Fruit fly (Drosophila melanogaster): ENCODE results near the gene CG34345.

Gene CG34345

DNA sequence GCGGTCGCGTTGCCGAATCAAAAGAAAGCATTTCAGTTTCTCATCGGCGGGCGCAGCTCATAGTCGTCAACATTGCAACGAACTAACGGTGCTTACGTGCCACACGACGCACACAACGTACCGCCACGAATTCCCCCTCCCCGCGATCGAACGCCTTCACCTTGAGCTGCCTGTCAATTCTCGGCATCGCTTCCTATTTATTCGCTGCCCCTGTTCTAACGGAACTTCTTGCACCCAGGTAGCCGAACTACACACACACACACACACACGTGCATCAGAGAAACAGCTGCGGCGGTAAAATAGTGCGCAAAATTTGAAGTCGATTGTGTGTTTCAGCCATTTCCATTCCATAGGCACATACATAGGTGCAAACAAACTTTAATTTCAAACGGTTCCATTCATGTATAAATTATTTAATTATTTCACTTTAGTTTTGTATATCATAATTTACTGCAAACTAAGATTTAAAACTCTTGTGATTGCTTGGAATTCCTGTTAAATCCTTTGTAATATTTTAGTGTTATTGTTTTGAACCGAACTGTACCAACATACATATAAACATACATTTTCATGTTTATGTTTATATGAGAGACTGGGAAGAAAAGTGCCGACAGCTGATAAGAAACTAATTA lies 11.4 kb upstream of the CG34345 start:
- TF ChIP-seq Hr96 (GFP tag; optimal IDR thresholded peaks at IDR 0.05) = no peak
- TF ChIP-seq ovo (GFP tag; optimal IDR thresholded peaks at IDR 0.05) = peak; percentile 80
- TF ChIP-seq cic (GFP tag; optimal IDR thresholded peaks at IDR 0.05) = no peak

- TF ChIP-seq CG14711 (tag; optimal IDR thresholded peaks at IDR 0.05) (peak; percentile 100), CG7101 (tag; optimal IDR thresholded peaks at IDR 0.05) (peak; percentile 100), CG5204 (GFP tag; optimal IDR thresholded peaks at IDR 0.05) (peak; percentile 100), pad (GFP tag; optimal IDR thresholded peaks at IDR 0.05) (peak; percentile 98), toe (GFP tag; optimal IDR thresholded peaks at IDR 0.05) (peak; percentile 100), CG7045 (GFP tag; optimal IDR thresholded peaks at IDR 0.05) (peak; percentile 100), Crg-1 (GFP tag; optimal IDR thresholded peaks at IDR 0.05) (peak; percentile 100), Clk (GFP tag; optimal IDR thresholded peaks at IDR 0.05) (peak; percentile 100), cnc (optimal IDR thresholded peaks at IDR 0.05) (peak in 1 of 2 experiments; percentile 42), CG1620 (GFP tag; optimal IDR thresholded peaks at IDR 0.05) (peak; percentile 100), CG11617 (GFP tag; optimal IDR thresholded peaks at IDR 0.05) (peak; percentile 100), bab1 (GFP tag; optimal IDR thresholded peaks at IDR 0.05) (peak; percentile 100), CG33017 (tag; optimal IDR thresholded peaks at IDR 0.05) (peak; percentile 100), CG12768 (GFP tag; optimal IDR thresholded peaks at IDR 0.05) (peak; percentile 100), cic (GFP tag; optimal IDR thresholded peaks at IDR 0.05) (peak; percentile 100), Mnt (GFP tag; optimal IDR thresholded peaks at IDR 0.05) (peak; percentile 100), tj (GFP tag; optimal IDR thresholded peaks at IDR 0.05) (peak; percentile 100), Hr96 (GFP tag; optimal IDR thresholded peaks at IDR 0.05) (peak; percentile 100), kay (GFP tag; ENCODE audit: borderline replicate concordance) (peak; percentile 100), ovo (GFP tag; optimal IDR thresholded peaks at IDR 0.05) (peak; percentile 100)
Measured at dm6 chr2L:6612477-6613004, 10.4 kb upstream of the CG34345 start.

- no peak for TF ChIP-seq CG7045 (GFP tag; optimal IDR thresholded peaks at IDR 0.05)
- no peak for TF ChIP-seq CG1620 (GFP tag; optimal IDR thresholded peaks at IDR 0.05)
- TF ChIP-seq toe (GFP tag; optimal IDR thresholded peaks at IDR 0.05) = no peak
- no peak for TF ChIP-seq Clk (GFP tag; optimal IDR thresholded peaks at IDR 0.05)
- TF ChIP-seq ovo (GFP tag; optimal IDR thresholded peaks at IDR 0.05) = no peak
Measured at dm6 chr2L:6613156-6613555, 9.8 kb upstream of the CG34345 start.

dm6 chr2L:6614229-6614935 lies 8.5 kb upstream of the CG34345 start:
- TF ChIP-seq CG7045 (GFP tag; optimal IDR thresholded peaks at IDR 0.05) (no peak), cic (GFP tag; optimal IDR thresholded peaks at IDR 0.05) (peak; percentile 55), CG11617 (GFP tag; optimal IDR thresholded peaks at IDR 0.05) (no peak), CG14711 (tag; optimal IDR thresholded peaks at IDR 0.05) (no peak), pad (GFP tag; optimal IDR thresholded peaks at IDR 0.05) (no peak), cnc (optimal IDR thresholded peaks at IDR 0.05) (no peak), CG12768 (GFP tag; optimal IDR thresholded peaks at IDR 0.05) (peak; percentile 32), CG5204 (GFP tag; optimal IDR thresholded peaks at IDR 0.05) (no peak), tj (GFP tag; optimal IDR thresholded peaks at IDR 0.05) (peak; percentile 89), bab1 (GFP tag; optimal IDR thresholded peaks at IDR 0.05) (no peak), Mnt (GFP tag; optimal IDR thresholded peaks at IDR 0.05) (peak; percentile 71), CG33017 (tag; optimal IDR thresholded peaks at IDR 0.05) (no peak), Hr96 (GFP tag; optimal IDR thresholded peaks at IDR 0.05) (no peak), toe (GFP tag; optimal IDR thresholded peaks at IDR 0.05) (no peak), kay (GFP tag; ENCODE audit: borderline replicate concordance) (peak; percentile 81), ovo (GFP tag; optimal IDR thresholded peaks at IDR 0.05) (no peak)

DNA sequence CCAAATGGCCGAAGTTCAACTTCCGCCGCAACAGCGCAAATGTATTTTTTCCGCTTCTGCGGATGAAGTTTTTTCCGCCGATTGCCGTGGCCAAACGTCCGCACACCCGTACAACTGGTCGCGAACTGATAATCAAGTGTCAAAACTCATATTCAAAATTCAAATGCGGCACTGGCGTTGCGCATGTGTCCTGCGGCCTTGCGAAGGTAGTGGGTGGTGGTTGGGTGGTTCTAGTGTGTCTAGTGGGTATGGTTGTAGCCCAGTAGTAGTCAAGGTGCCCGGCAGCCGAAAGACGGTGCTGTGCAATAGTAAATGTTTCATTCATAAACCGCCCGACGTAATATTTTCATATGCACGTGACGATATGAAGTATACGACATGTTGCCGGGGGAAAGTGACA lies 1.3 kb upstream of the CG34345 start, which contains the start of gene DIP-iota:
DIP-iota (minus strand) TSS at position 101 of the 400 bp plus-strand sequence.
- no peak for TF ChIP-seq CG14711 (tag; optimal IDR thresholded peaks at IDR 0.05)

- no peak for TF ChIP-seq CG1620 (GFP tag; optimal IDR thresholded peaks at IDR 0.05)
- TF ChIP-seq cnc (optimal IDR thresholded peaks at IDR 0.05) = no peak
- no peak for TF ChIP-seq cic (GFP tag; optimal IDR thresholded peaks at IDR 0.05)
- no peak for TF ChIP-seq bab1 (GFP tag; optimal IDR thresholded peaks at IDR 0.05)
- peak; percentile 99 for TF ChIP-seq tj (GFP tag; optimal IDR thresholded peaks at IDR 0.05)
Measured at dm6 chr2L:6622031-6622430, 881 bp upstream of the CG34345 start.

dm6 chr2L:6632307-6632706 lies 9.4 kb downstream of the CG34345 start, which contains the start of gene Oatp26F:
TSS of gene Oatp26F (minus strand) at chr2L:6632407.
- TF ChIP-seq Crg-1 (GFP tag; optimal IDR thresholded peaks at IDR 0.05) = no peak
- TF ChIP-seq pad (GFP tag; optimal IDR thresholded peaks at IDR 0.05) = no peak
- no peak for TF ChIP-seq Mnt (GFP tag; optimal IDR thresholded peaks at IDR 0.05)
- no peak for TF ChIP-seq CG11617 (GFP tag; optimal IDR thresholded peaks at IDR 0.05)
- no peak for TF ChIP-seq bab1 (GFP tag; optimal IDR thresholded peaks at IDR 0.05)
- no peak for TF ChIP-seq CG33017 (tag; optimal IDR thresholded peaks at IDR 0.05)
- TF ChIP-seq kay (GFP tag; ENCODE audit: borderline replicate concordance) = no peak
- TF ChIP-seq CG5204 (GFP tag; optimal IDR thresholded peaks at IDR 0.05) = no peak
- no peak for TF ChIP-seq CG12768 (GFP tag; optimal IDR thresholded peaks at IDR 0.05)
- TF ChIP-seq CG14711 (tag; optimal IDR thresholded peaks at IDR 0.05) = no peak
- TF ChIP-seq CG7101 (tag; optimal IDR thresholded peaks at IDR 0.05) = no peak
- TF ChIP-seq CG7045 (GFP tag; optimal IDR thresholded peaks at IDR 0.05) = no peak
- no peak for TF ChIP-seq cic (GFP tag; optimal IDR thresholded peaks at IDR 0.05)
- TF ChIP-seq Clk (GFP tag; optimal IDR thresholded peaks at IDR 0.05) = no peak
- TF ChIP-seq tj (GFP tag; optimal IDR thresholded peaks at IDR 0.05) = no peak
- no peak for TF ChIP-seq ovo (GFP tag; optimal IDR thresholded peaks at IDR 0.05)
- no peak for TF ChIP-seq Hr96 (GFP tag; optimal IDR thresholded peaks at IDR 0.05)
